Worm (Caenorhabditis elegans): ENCODE results near the gene snb-6.

The snb-6 gene

ce11 chrII:8897244-8897643, 37.7 kb upstream of the snb-6 start:
- TF ChIP-seq F22D6.2 (tag; optimal IDR thresholded peaks at IDR 0.05) (no peak), F55B11.4 (tag; optimal IDR thresholded peaks at IDR 0.05; ENCODE audit: borderline replicate concordance, insufficient read depth) (no peak), pbrm-1 (GFP tag; IDR thresholded peaks at IDR 0.05) (no peak), cebp-2 (GFP tag; IDR thresholded peaks at IDR 0.05) (no peak), Y95B8A.8 (GFP tag; IDR thresholded peaks at IDR 0.05) (no peak), K12H6.12 (tag; optimal IDR thresholded peaks at IDR 0.05) (no peak), F57C9.4 (tag; optimal IDR thresholded peaks at IDR 0.05) (no peak)

- 0 out of 2 replicates have a peak, but pooled peaks have one; percentile 37 for TF ChIP-seq zfh-2 (GFP tag; conservative IDR thresholded peaks at IDR 0.05)
- no peak for TF ChIP-seq ztf-22 (GFP tag; optimal IDR thresholded peaks at IDR 0.05)
- TF ChIP-seq egl-18 (GFP tag; IDR thresholded peaks at IDR 0.05): no peak
- no peak for TF ChIP-seq F57A8.1 (GFP tag; optimal IDR thresholded peaks at IDR 0.05)
- TF ChIP-seq F39B2.1 (GFP tag; IDR thresholded peaks at IDR 0.05): no peak
Observed at ce11 chrII:8896541-8896940, 37.0 kb upstream of the snb-6 start, which contains the start of gene lat-1. TSS of gene lat-1 (plus strand) at chrII:8896841.

- no peak for TF ChIP-seq F57C9.4 (tag; optimal IDR thresholded peaks at IDR 0.05)
- TF ChIP-seq let-526 (GFP tag; IDR thresholded peaks at IDR 0.05): no peak
- no peak for TF ChIP-seq dpl-1 (GFP tag; optimal IDR thresholded peaks at IDR 0.05)
- TF ChIP-seq nhr-80 (tag; optimal IDR thresholded peaks at IDR 0.05): peak; percentile 55
Observed at ce11 chrII:8895895-8896294, 36.4 kb upstream of the snb-6 start.

ce11 chrII:8895398-8895797, 35.9 kb upstream of the snb-6 start:
- no peak for TF ChIP-seq hsf-1 (GFP tag; IDR thresholded peaks at IDR 0.05)
- TF ChIP-seq let-526 (GFP tag; IDR thresholded peaks at IDR 0.05): no peak

ce11 chrII:8891606-8892005, 32.1 kb upstream of the snb-6 start:
- TF ChIP-seq lin-26 (GFP tag; IDR thresholded peaks at IDR 0.05) (no peak), mxl-1 (tag; optimal IDR thresholded peaks at IDR 0.05) (no peak), pbrm-1 (GFP tag; IDR thresholded peaks at IDR 0.05) (no peak), hlh-12 (tag; optimal IDR thresholded peaks at IDR 0.05) (no peak), mcd-1 (GFP tag; IDR thresholded peaks at IDR 0.05) (no peak), F57C9.4 (tag; optimal IDR thresholded peaks at IDR 0.05) (no peak), T07F8.4 (tag; optimal IDR thresholded peaks at IDR 0.05) (no peak), sdz-38 (tag; optimal IDR thresholded peaks at IDR 0.05) (no peak), Y56A3A.18 (GFP tag; IDR thresholded peaks at IDR 0.05) (no peak), athp-1 (tag; optimal IDR thresholded peaks at IDR 0.05) (no peak), K11D2.4 (GFP tag; IDR thresholded peaks at IDR 0.05) (no peak), F23B12.7 (tag; optimal IDR thresholded peaks at IDR 0.05; ENCODE audit: insufficient read depth) (no peak), madf-10 (tag; optimal IDR thresholded peaks at IDR 0.05) (no peak), Y95B8A.8 (GFP tag; IDR thresholded peaks at IDR 0.05) (no peak), ceh-91 (GFP tag; IDR thresholded peaks at IDR 0.05) (no peak), tbx-9 (tag; optimal IDR thresholded peaks at IDR 0.05; ENCODE audit: borderline replicate concordance) (no peak), madf-3 (GFP tag; IDR thresholded peaks at IDR 0.05) (no peak), unc-130 (GFP tag; optimal IDR thresholded peaks at IDR 0.05) (no peak), Y53F4B.3 (GFP tag; IDR thresholded peaks at IDR 0.05) (no peak)

- TF ChIP-seq F33H1.4 (GFP tag; IDR thresholded peaks at IDR 0.05): peak; percentile 41; the same call in 1 of the 2 replicates
- TF ChIP-seq efl-1 (GFP tag; optimal IDR thresholded peaks at IDR 0.05): peak; percentile 67
- peak; percentile 77 for TF ChIP-seq lin-54 (GFP tag; optimal IDR thresholded peaks at IDR 0.05)
- TF ChIP-seq dpl-1 (GFP tag; optimal IDR thresholded peaks at IDR 0.05): peak; percentile 35
- TF ChIP-seq madf-8 (GFP tag; conservative IDR thresholded peaks at IDR 0.05): no peak
- TF ChIP-seq xnd-1 (tag; optimal IDR thresholded peaks at IDR 0.05): peak; percentile 10
- peak; percentile 76 for TF ChIP-seq lsl-1 (GFP tag; optimal IDR thresholded peaks at IDR 0.05)
- no peak for TF ChIP-seq ets-4 (GFP tag; optimal IDR thresholded peaks at IDR 0.05)
- TF ChIP-seq D2030.7 (GFP tag; IDR thresholded peaks at IDR 0.05): 0 out of 2 replicates have a peak, but pooled peaks have one; percentile 29
- no peak for TF ChIP-seq madf-3 (GFP tag; IDR thresholded peaks at IDR 0.05)
- TF ChIP-seq unc-130 (GFP tag; optimal IDR thresholded peaks at IDR 0.05): no peak
Observed at ce11 chrII:8891042-8891441, 31.5 kb upstream of the snb-6 start.
